Worm (Caenorhabditis elegans) whole organism, late embryonic: Measurements from ENCODE around the gene mnat-1.

ENCODE experiments used
- ceh-14 ChIP-seq: sonication (generic microtip); optimal IDR thresholded peaks from 2 replicates; lab custom pipeline; 2016; ENCODE audit warnings: missing genotype, missing genetic modification characterization, missing compliant biosample characterization
- ceh-24 ChIP-seq: sonication (generic microtip); optimal IDR thresholded peaks from 2 replicates; lab custom pipeline; 2016; ENCODE audit warnings: mild to moderate bottlenecking, missing genetic modification characterization, missing compliant biosample characterization
- ceh-48 ChIP-seq: sonication (generic microtip); optimal IDR thresholded peaks from 2 replicates; lab custom pipeline; 2016; ENCODE audit warnings: missing genetic modification characterization, inconsistent platforms, missing compliant biosample characterization
- elt-2 ChIP-seq: sonication (generic microtip); optimal IDR thresholded peaks from 2 replicates; lab custom pipeline; 2016; ENCODE audit warnings: missing genetic modification reagents, missing genetic modification characterization, missing compliant biosample characterization
- fkh-6 ChIP-seq: sonication (generic microtip); optimal IDR thresholded peaks from 2 replicates; lab custom pipeline; 2016; ENCODE audit warnings: missing genetic modification characterization, missing compliant biosample characterization
- hlh-13 ChIP-seq: fragments of 200-800 bp; sonication (Bioruptor generic); optimal IDR thresholded peaks from 2 replicates; lab custom pipeline; 2018; ENCODE audit warnings: mild to moderate bottlenecking, missing genetic modification characterization, missing compliant biosample characterization
- lim-6 ChIP-seq: sonication (generic microtip); optimal IDR thresholded peaks from 2 replicates; lab custom pipeline; 2016; ENCODE audit warnings: missing genetic modification characterization, missing compliant biosample characterization
- nhr-232 ChIP-seq: sonication (generic microtip); optimal IDR thresholded peaks from 2 replicates; lab custom pipeline; 2016; ENCODE audit warnings: missing genetic modification characterization, missing compliant biosample characterization
- npax-4 ChIP-seq: sonication (generic microtip); optimal IDR thresholded peaks from 2 replicates; lab custom pipeline; 2016; ENCODE audit warnings: missing genetic modification characterization, missing compliant biosample characterization
- pha-4 ChIP-seq: fragments of 150-350 bp; optimal IDR thresholded peaks from 2 replicates; lab custom pipeline; 2018; ENCODE audit warnings: missing biosample characterization, missing genetic modification reagents, missing genetic modification characterization
- ref-2 ChIP-seq: sonication (generic microtip); optimal IDR thresholded peaks from 2 replicates; lab custom pipeline; 2016; ENCODE audit warnings: missing genetic modification characterization, missing compliant biosample characterization
- rnt-1 ChIP-seq: sonication (generic microtip); optimal IDR thresholded peaks from 2 replicates; lab custom pipeline; 2016; ENCODE audit warnings: missing genetic modification characterization, missing compliant biosample characterization
- syd-9 ChIP-seq: sonication (generic microtip); optimal IDR thresholded peaks from 2 replicates; lab custom pipeline; 2016; ENCODE audit warnings: mild to moderate bottlenecking, missing genetic modification characterization, moderate library complexity, missing compliant biosample characterization
- unc-3 ChIP-seq, 2 experiments: fragments of 200-800 bp in 1 of 2; sonication (Bioruptor generic) in 1 of 2; sonication (generic microtip) in 1 of 2; conservative IDR thresholded peaks in 1 of 2; optimal IDR thresholded peaks in 1 of 2; 2 replicates each; pipeline versions ENCODE4 v1.3.6 to Lab custom; 2016 to 2022; ENCODE audit warnings: missing compliant biosample characterization in 2 of 2, missing genetic modification characterization in 2 of 2, missing genetic modification reagents in 1 of 2

Gene mnat-1

ce11 chrII:2436757-2437156, 41.7 kb downstream of the mnat-1 start:
- no peak for TF ChIP-seq lim-6 (tag; lab: Kevin White, UChicago)
- TF ChIP-seq rnt-1 (tag; lab: Kevin White, UChicago), result peak; percentile 95

ce11 chrII:2435566-2435965, 42.9 kb downstream of the mnat-1 start:
- TF ChIP-seq syd-9 (tag; lab: Kevin White, UChicago), result no peak
- no peak for TF ChIP-seq unc-3 (GFP tag; conservative IDR thresholded peaks at IDR 0.05; lab: Robert Waterston, UW)
- no peak for TF ChIP-seq unc-3 (tag; optimal IDR thresholded peaks at IDR 0.05; lab: Kevin White, UChicago)
- no peak for TF ChIP-seq ceh-14
- no peak for TF ChIP-seq npax-4 (tag; lab: Kevin White, UChicago)
- TF ChIP-seq pha-4 (tag; lab: Kevin White, UChicago), result no peak
- TF ChIP-seq fkh-6, result no peak
- TF ChIP-seq hlh-13, result no peak
- no peak for TF ChIP-seq ref-2 (tag; lab: Kevin White, UChicago)
- no peak for TF ChIP-seq nhr-232 (tag; lab: Kevin White, UChicago)
- no peak for TF ChIP-seq elt-2 (tag; lab: Kevin White, UChicago)
- TF ChIP-seq ceh-24, result no peak
- TF ChIP-seq, all 69 proteins: peak for 0

ce11 chrII:2431972-2432371, 46.5 kb downstream of the mnat-1 start, which contains the start of gene ceh-86:
Gene ceh-86 (minus strand): TSS chrII:2432072.
- peak; percentile 55 for TF ChIP-seq ceh-48 (tag; lab: Kevin White, UChicago)
- TF ChIP-seq syd-9 (tag; lab: Kevin White, UChicago), result no peak
